Fruit fly (Drosophila melanogaster) whole organism, embryonic: ENCODE measurements around the gene CG42827.
A peak's percentile ranks its signal among the peaks of the same experiment; 100 is the strongest.

ENCODE experiments used
- CG10209 ChIP-seq: fragments of 200-800 bp; sonication (Bioruptor generic); optimal IDR thresholded peaks from 3 replicates; lab custom pipeline; 2017; ENCODE audit warnings: missing biosample characterization, mild to moderate bottlenecking, missing genetic modification characterization, missing genetic modification reagents
- CG1024 ChIP-seq: fragments of 200-800 bp; sonication (Bioruptor generic); IDR thresholded peaks from 2 replicates; pipeline ENCODE4 v1.3.6; 2022; ENCODE audit warnings: missing biosample characterization, missing genetic modification characterization
- CG10274 ChIP-seq: fragments of 200-800 bp; sonication (Bioruptor generic); optimal IDR thresholded peaks from 3 replicates; lab custom pipeline; 2017; ENCODE audit warnings: missing biosample characterization, mild to moderate bottlenecking, missing genetic modification characterization
- CG10431 ChIP-seq: fragments of 200-800 bp; sonication (Bioruptor generic); optimal IDR thresholded peaks from 3 replicates; lab custom pipeline; 2018; ENCODE audit warnings: missing biosample characterization, mild to moderate bottlenecking, missing genetic modification characterization
- CG11504 ChIP-seq: fragments of 200-800 bp; sonication (Bioruptor generic); optimal IDR thresholded peaks from 3 replicates; lab custom pipeline; 2019; ENCODE audit warnings: missing biosample characterization, mild to moderate bottlenecking, missing genetic modification characterization, moderate library complexity
- CG13287 ChIP-seq: fragments of 200-800 bp; sonication (Bioruptor generic); IDR thresholded peaks from 2 replicates; pipeline ENCODE4 v1.3.6; 2022; ENCODE audit warnings: missing biosample characterization, missing genetic modification characterization; ENCODE audit not compliant: partially characterized antibody
- CG14710 ChIP-seq: fragments of 200-800 bp; sonication (Bioruptor generic); optimal IDR thresholded peaks from 3 replicates; lab custom pipeline; 2019; ENCODE audit warnings: missing biosample characterization, mild to moderate bottlenecking, missing genetic modification characterization, moderate library complexity
- CG15011 ChIP-seq: fragments of 200-800 bp; sonication (Bioruptor generic); optimal IDR thresholded peaks from 3 replicates; lab custom pipeline; 2018; ENCODE audit warnings: missing biosample characterization, mild to moderate bottlenecking, missing genetic modification characterization
- CG17359 ChIP-seq: fragments of 200-800 bp; sonication (Bioruptor generic); optimal IDR thresholded peaks from 3 replicates; lab custom pipeline; 2018; ENCODE audit warnings: missing biosample characterization, mild to moderate bottlenecking, missing genetic modification characterization, moderate library complexity
- CG17829 ChIP-seq: fragments of 200-800 bp; optimal IDR thresholded peaks from 2 replicates; lab custom pipeline; 2019; ENCODE audit warnings: missing biosample characterization, mild to moderate bottlenecking, missing genetic modification characterization, moderate library complexity
- CG18011 ChIP-seq: fragments of 200-800 bp; sonication (Bioruptor generic); optimal IDR thresholded peaks from 2 replicates; lab custom pipeline; 2017; ENCODE audit warnings: missing biosample characterization, missing genetic modification characterization, mild to moderate bottlenecking, moderate library complexity, missing genotype
- CG1832 ChIP-seq: fragments of 200-800 bp; sonication (Bioruptor generic); optimal IDR thresholded peaks from 2 replicates; lab custom pipeline; 2017; ENCODE audit warnings: missing biosample characterization, mild to moderate bottlenecking, missing genetic modification characterization, inconsistent platforms
- CG2889 ChIP-seq: fragments of 200-800 bp; sonication (Bioruptor generic); IDR thresholded peaks from 3 replicates; pipeline ENCODE4 v1.3.6; 2022; ENCODE audit warnings: missing biosample characterization, missing genetic modification characterization
- CG7271 ChIP-seq: fragments of 200-800 bp; sonication (Bioruptor generic); optimal IDR thresholded peaks from 2 replicates; lab custom pipeline; 2018; ENCODE audit warnings: missing biosample characterization, mild to moderate bottlenecking, missing genetic modification characterization, moderate library complexity
- CoRest ChIP-seq: fragments of 200-800 bp; sonication (Bioruptor generic); optimal IDR thresholded peaks from 3 replicates; lab custom pipeline; 2018; ENCODE audit warnings: missing biosample characterization, mild to moderate bottlenecking, missing genetic modification characterization, moderate library complexity
- Drgx ChIP-seq: fragments of 200-800 bp; sonication (Bioruptor generic); IDR thresholded peaks from 2 replicates; pipeline ENCODE4 v1.3.6; 2022; ENCODE audit warnings: missing biosample characterization, missing genetic modification characterization
- Ets65A ChIP-seq: fragments of 200-800 bp; sonication (Bioruptor generic); peaks from one replicate; lab custom pipeline; 2016; ENCODE audit warnings: missing biosample characterization, missing genetic modification characterization
- H2.0 ChIP-seq: fragments of 200-800 bp; sonication (Bioruptor generic); IDR thresholded peaks from 2 replicates; pipeline ENCODE4 v1.3.6; 2022; ENCODE audit warnings: missing biosample characterization, missing genetic modification characterization
- Hr51 ChIP-seq, 2 experiments: fragments of 200-800 bp; sonication (Bioruptor generic); optimal IDR thresholded peaks; 2 replicates in 1 of 2; 3 replicates in 1 of 2; lab custom pipeline; 2016 to 2018; ENCODE audit warnings: missing biosample characterization in 2 of 2, missing genetic modification characterization in 2 of 2, mild to moderate bottlenecking in 1 of 2, moderate library complexity in 1 of 2
- Lim3 ChIP-seq: fragments of 200-800 bp; sonication (Bioruptor generic); IDR thresholded peaks from 2 replicates; pipeline ENCODE4 v1.3.6; 2022; ENCODE audit warnings: missing biosample characterization, missing genetic modification characterization
- Lpt ChIP-seq: fragments of >200 bp; optimal IDR thresholded peaks from 2 replicates; lab custom pipeline; 2018; ENCODE audit warnings: missing biosample characterization, missing genetic modification characterization
- MESR4 ChIP-seq: fragments of 200-800 bp; sonication (Bioruptor generic); optimal IDR thresholded peaks from 2 replicates; lab custom pipeline; 2018; ENCODE audit warnings: missing biosample characterization, mild to moderate bottlenecking, missing genetic modification characterization, moderate library complexity
- Mad ChIP-seq: fragments of 200-800 bp; sonication (Bioruptor generic); optimal IDR thresholded peaks from 2 replicates; lab custom pipeline; 2016; ENCODE audit warnings: missing biosample characterization, missing genetic modification characterization
- Pdp1 ChIP-seq, 2 experiments: fragments of 200-800 bp; sonication (Bioruptor generic); optimal IDR thresholded peaks; 3 replicates each; lab custom pipeline; 2016; ENCODE audit warnings: missing biosample characterization in 2 of 2, missing genetic modification characterization in 2 of 2, mild to moderate bottlenecking in 1 of 2, moderate library complexity in 1 of 2
- Ravus ChIP-seq: fragments of 200-800 bp; sonication (Bioruptor generic); IDR thresholded peaks from 2 replicates; pipeline ENCODE4 v1.3.6; 2022; ENCODE audit warnings: missing biosample characterization, missing genetic modification characterization
- Sox102F ChIP-seq: fragments of 200-800 bp; sonication (Bioruptor generic); optimal IDR thresholded peaks from 2 replicates; lab custom pipeline; 2018; ENCODE audit warnings: missing biosample characterization, mild to moderate bottlenecking, missing genetic modification characterization, moderate library complexity
- Sry-β ChIP-seq: fragments of 200-800 bp; sonication (Bioruptor generic); optimal IDR thresholded peaks from 2 replicates; lab custom pipeline; 2018; ENCODE audit warnings: missing biosample characterization, mild to moderate bottlenecking, missing genetic modification characterization, moderate library complexity
- Taf1 ChIP-seq: fragments of 200-800 bp; sonication (Bioruptor generic); IDR thresholded peaks from 2 replicates; pipeline ENCODE4 v1.3.6; 2022; ENCODE audit warnings: missing biosample characterization, missing genetic modification characterization
- ara ChIP-seq: fragments of 200-800 bp; sonication (Bioruptor generic); IDR thresholded peaks from 2 replicates; pipeline ENCODE4 v1.3.6; 2022; ENCODE audit warnings: missing biosample characterization, missing genetic modification characterization
- bsh ChIP-seq, 2 experiments: fragments of 200-800 bp; sonication (Bioruptor generic); optimal IDR thresholded peaks; 2 replicates each; lab custom pipeline; 2017 to 2018; ENCODE audit warnings: mild to moderate bottlenecking in 2 of 2, missing biosample characterization in 2 of 2, missing genetic modification characterization in 2 of 2, moderate library complexity in 1 of 2
- cato ChIP-seq: fragments of 200-800 bp; sonication (Bioruptor generic); optimal IDR thresholded peaks from 2 replicates; lab custom pipeline; 2016; ENCODE audit warnings: missing biosample characterization, missing genetic modification characterization, borderline replicate concordance
- chm ChIP-seq: fragments of 200-800 bp; sonication (Bioruptor generic); IDR thresholded peaks from 2 replicates; pipeline ENCODE4 v1.3.6; 2022; ENCODE audit warnings: missing biosample characterization, missing genetic modification characterization
- dati ChIP-seq: fragments of 200-800 bp; sonication (Bioruptor generic); IDR thresholded peaks from 2 replicates; pipeline ENCODE4 v1.3.6; 2022; ENCODE audit warnings: missing biosample characterization, missing genetic modification characterization
- dimm ChIP-seq: fragments of 200-800 bp; sonication (Bioruptor generic); IDR thresholded peaks from 2 replicates; pipeline ENCODE4 v1.3.6; 2022; ENCODE audit warnings: missing biosample characterization, missing genetic modification characterization
- dmrt99B ChIP-seq: fragments of 200-800 bp; sonication (Bioruptor generic); optimal IDR thresholded peaks from 2 replicates; lab custom pipeline; 2018; ENCODE audit warnings: missing biosample characterization, mild to moderate bottlenecking, missing genetic modification characterization, moderate library complexity
- eve ChIP-seq, 2 experiments: fragments of >200 bp; optimal IDR thresholded peaks; 2 replicates each; lab custom pipeline; 2017; ENCODE audit warnings: missing biosample characterization in 2 of 2, missing genetic modification characterization in 2 of 2
- gcm ChIP-seq: fragments of 200-800 bp; sonication (Bioruptor generic); optimal IDR thresholded peaks from 2 replicates; lab custom pipeline; 2019; ENCODE audit warnings: missing biosample characterization, mild to moderate bottlenecking, missing genetic modification characterization, moderate library complexity
- kni ChIP-seq: fragments of 200-800 bp; sonication (Bioruptor generic); optimal IDR thresholded peaks from 3 replicates; lab custom pipeline; 2017; ENCODE audit warnings: mild to moderate bottlenecking, missing biosample characterization, missing genetic modification reagents, missing genetic modification characterization
- phol ChIP-seq: fragments of 200-800 bp; sonication (Bioruptor generic); optimal IDR thresholded peaks from 3 replicates; lab custom pipeline; 2018; ENCODE audit warnings: missing biosample characterization, mild to moderate bottlenecking, missing genetic modification characterization, moderate library complexity
- sens ChIP-seq: fragments of 200-800 bp; sonication (Bioruptor generic); peaks from one replicate; lab custom pipeline; 2016; ENCODE audit warnings: missing biosample characterization, missing genetic modification characterization

The CG42827 gene

DNA sequence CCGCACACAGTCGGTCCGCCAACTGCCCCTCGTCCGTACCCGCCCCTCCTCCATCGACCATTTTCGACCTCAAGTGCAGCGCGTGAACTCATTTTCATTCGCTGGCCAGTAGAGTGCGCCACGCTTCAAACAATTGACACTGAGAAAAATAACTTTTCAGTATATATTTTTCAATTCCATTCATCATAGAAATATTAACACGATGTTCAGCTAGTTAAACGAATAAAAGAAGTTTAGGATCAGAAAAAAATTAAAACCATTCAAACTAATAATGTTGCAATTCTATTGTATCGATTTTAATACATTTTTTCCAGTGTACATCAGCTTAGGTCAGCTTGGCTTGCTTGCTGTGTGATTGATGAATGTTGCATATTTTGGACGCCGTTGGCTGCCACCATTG, 14.2 kb downstream of the CG42827 start (continued):
- TF ChIP-seq ara (peak; percentile 65), dimm (GFP tag; lab: Robert Waterston, UW) (0 out of 2 replicates have a peak, but pooled peaks have one; percentile 7), CG11504 (tag; lab: Kevin White, UChicago) (peak; percentile 76)

DNA sequence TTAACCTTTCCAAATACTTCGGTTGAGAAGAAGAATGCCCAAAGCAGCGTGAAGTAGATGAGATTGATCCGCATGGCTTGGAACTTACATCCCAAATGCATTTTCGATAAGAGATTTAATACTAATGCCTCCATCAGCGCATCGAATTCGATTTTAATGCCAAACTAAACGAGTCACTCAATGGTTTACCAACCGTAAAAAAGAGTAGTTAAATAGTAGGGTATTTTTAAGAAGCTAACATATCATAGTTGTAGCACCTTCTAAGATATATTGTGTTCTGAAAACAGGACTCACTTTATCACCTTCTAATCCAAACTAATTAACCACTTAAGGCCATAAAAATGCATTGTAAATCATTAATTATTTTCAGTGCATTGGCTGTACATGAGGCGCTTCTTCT, 16.1 kb downstream of the CG42827 start, which contains the start of gene CG31515:
CG31515 (minus strand) TSS at position 101 of the 400 bp plus-strand sequence.
- TF ChIP-seq CG10431 (GFP tag; lab: Kevin White, UChicago) = no peak
- TF ChIP-seq dati (GFP tag; lab: Robert Waterston, UW) = no peak
- TF ChIP-seq CG13287 (GFP tag; lab: Robert Waterston, UW) = no peak

- no peak for TF ChIP-seq Pdp1 (GFP tag; optimal IDR thresholded peaks at IDR 0.05; lab: Kevin White, UChicago)
- TF ChIP-seq CG1024 (GFP tag; lab: Robert Waterston, UW) = no peak
- TF ChIP-seq Mad (GFP tag; lab: Kevin White, UChicago) = no peak
- no peak for TF ChIP-seq CG10274 (GFP tag; lab: Kevin White, UChicago)
- no peak for TF ChIP-seq kni (GFP tag; lab: Kevin White, UChicago)
- no peak for TF ChIP-seq Ravus (GFP tag; lab: Robert Waterston, UW)
- no peak for TF ChIP-seq CG14710 (tag; lab: Kevin White, UChicago)
- TF ChIP-seq, all 482 proteins: peak for 0
Observed at dm6 chr3R:23390769-23391309, 18.1 kb downstream of the CG42827 start.

DNA sequence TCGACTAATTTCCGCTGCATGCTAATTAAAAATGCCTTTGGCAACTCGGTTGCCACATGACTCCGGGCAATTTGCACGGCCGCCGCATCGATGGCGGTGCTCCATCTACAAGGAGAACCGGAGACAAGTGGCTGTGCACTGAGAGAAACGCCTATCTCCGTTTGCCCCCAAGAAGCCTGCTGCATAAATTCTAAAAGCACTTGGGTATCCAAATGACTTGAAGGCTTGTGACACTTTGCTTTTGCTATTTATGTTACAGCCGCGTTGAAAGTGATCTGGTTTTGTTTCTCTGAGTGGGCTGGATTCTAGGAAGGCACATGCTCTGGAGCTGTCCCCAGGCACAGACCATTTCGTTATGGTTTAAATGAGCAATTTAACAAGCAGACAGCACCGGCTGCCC, 19.5 kb downstream of the CG42827 start:
- no peak for TF ChIP-seq CoRest (tag; lab: Kevin White, UChicago)
- no peak for TF ChIP-seq CG10209
- TF ChIP-seq Drgx (GFP tag; lab: Robert Waterston, UW) = 0 out of 2 replicates have a peak, but pooled peaks have one; percentile 16
- TF ChIP-seq bsh (GFP tag; optimal IDR thresholded peaks at IDR 0.05; lab: Kevin White, UChicago) = peak in 1 of 2 experiments; percentile 25

DNA sequence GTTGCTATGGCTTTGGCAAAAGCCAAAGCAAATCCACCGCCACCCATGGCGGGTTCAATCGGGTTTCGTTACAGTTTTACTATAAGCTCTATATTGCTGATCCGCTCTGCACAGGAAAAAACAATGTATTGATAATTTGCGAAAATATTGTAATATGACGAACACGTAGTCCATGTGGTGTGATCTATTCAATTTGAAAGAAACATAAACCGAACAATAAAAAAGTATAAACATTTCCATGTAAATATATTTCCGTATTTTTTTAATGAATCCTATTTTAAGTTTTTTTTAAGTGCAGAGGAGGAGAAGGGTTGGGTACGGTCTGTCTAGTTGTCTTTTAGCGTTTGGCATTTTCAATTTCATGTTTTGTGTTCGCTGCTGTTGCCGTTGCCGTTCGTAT, 20.8 kb downstream of the CG42827 start:
- TF ChIP-seq CG2889 (GFP tag; lab: Robert Waterston, UW) (no peak), Taf1 (GFP tag; lab: Robert Waterston, UW) (no peak), Drgx (GFP tag; lab: Robert Waterston, UW) (peak; percentile 16; the same call in 1 of the 2 replicates), Lim3 (GFP tag; lab: Robert Waterston, UW) (no peak), sens (peak; percentile 19)
- TF ChIP-seq, all 482 proteins: peak for 2

DNA sequence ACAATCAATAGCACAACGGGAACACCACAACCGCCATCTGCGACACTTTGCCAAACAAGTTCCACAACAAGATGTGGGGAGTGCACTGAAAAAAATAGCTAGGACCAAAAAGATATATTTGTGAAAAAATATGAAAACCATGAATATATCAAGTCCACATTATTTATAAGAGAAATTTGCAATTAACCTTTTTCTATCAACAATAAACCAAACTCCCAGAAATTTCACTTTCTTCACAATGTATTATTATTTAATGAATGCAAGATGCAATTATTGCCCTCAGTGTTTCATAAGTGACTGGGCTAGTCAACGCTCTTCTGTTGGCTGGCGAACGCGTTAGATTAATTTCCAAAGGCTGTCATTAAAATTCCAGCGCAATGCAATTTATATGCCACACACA, 23.0 kb downstream of the CG42827 start:
- TF ChIP-seq CG11504 (tag; lab: Kevin White, UChicago) (peak; percentile 28), cato (peak; percentile 3), CG1832 (GFP tag; lab: Kevin White, UChicago) (no peak), Lpt (GFP tag; lab: Kevin White, UChicago) (no peak), sens (peak; percentile 76), dmrt99B (tag; lab: Kevin White, UChicago) (peak; percentile 21), gcm (GFP tag; lab: Kevin White, UChicago) (no peak), CG17359 (no peak), Ets65A (GFP tag; lab: Kevin White, UChicago) (peak; percentile 26), chm (GFP tag; lab: Robert Waterston, UW) (no peak), phol (tag; lab: Kevin White, UChicago) (peak; percentile 20), Hr51 (GFP tag; optimal IDR thresholded peaks at IDR 0.05; lab: Kevin White, UChicago) (peak in 1 of 2 experiments; percentile 26), CG7271 (tag; lab: Kevin White, UChicago) (no peak), Sox102F (GFP tag; lab: Kevin White, UChicago) (peak; percentile 53), MESR4 (GFP tag; lab: Kevin White, UChicago) (no peak), CG15011 (GFP tag; lab: Kevin White, UChicago) (no peak), Drgx (GFP tag; lab: Robert Waterston, UW) (peak; percentile 77), eve (GFP tag; optimal IDR thresholded peaks at IDR 0.05; lab: Kevin White, UChicago) (peak in 1 of 2 experiments; percentile 1), H2.0 (GFP tag; lab: Robert Waterston, UW) (no peak), Sry-β (no peak), CG18011 (GFP tag; lab: Kevin White, UChicago) (no peak), CG17829 (no peak)
